Worm (Caenorhabditis elegans) whole organism, L3 larva: ENCODE results near the gene sru-8.

ENCODE experiments used
- ZK546.5 ChIP-seq: sonication (generic microtip); optimal IDR thresholded peaks from 2 replicates; lab custom pipeline; 2017; ENCODE audit warnings: missing biosample characterization, missing genetic modification characterization
- elt-3 ChIP-seq, 3 experiments: fragments of 150-350 bp in 1 of 3; sonication (generic microtip) in 2 of 3; optimal IDR thresholded peaks; 2 replicates in 2 of 3; 4 replicates in 1 of 3; lab custom pipeline; 2014 to 2017; ENCODE audit warnings: missing biosample characterization in 3 of 3, missing genetic modification characterization in 3 of 3
- lin-15B ChIP-seq: fragments of 150-350 bp; optimal IDR thresholded peaks from 2 replicates; lab custom pipeline; 2014; ENCODE audit warnings: missing biosample characterization, missing genetic modification characterization
- nfya-1 ChIP-seq: sonication (generic microtip); optimal IDR thresholded peaks from 2 replicates; lab custom pipeline; 2017; ENCODE audit warnings: missing genetic modification characterization, mild to moderate bottlenecking, missing compliant biosample characterization, antibody characterized with exemption, moderate library complexity; ENCODE audit not compliant: insufficient read depth
- nhr-11 ChIP-seq: fragments of 150-350 bp; optimal IDR thresholded peaks from 2 replicates; lab custom pipeline; 2014; ENCODE audit warnings: missing biosample characterization, missing genetic modification characterization
- nhr-28 ChIP-seq: fragments of 150-350 bp; optimal IDR thresholded peaks from 2 replicates; lab custom pipeline; 2014; ENCODE audit warnings: missing biosample characterization, missing genetic modification characterization

DNA sequence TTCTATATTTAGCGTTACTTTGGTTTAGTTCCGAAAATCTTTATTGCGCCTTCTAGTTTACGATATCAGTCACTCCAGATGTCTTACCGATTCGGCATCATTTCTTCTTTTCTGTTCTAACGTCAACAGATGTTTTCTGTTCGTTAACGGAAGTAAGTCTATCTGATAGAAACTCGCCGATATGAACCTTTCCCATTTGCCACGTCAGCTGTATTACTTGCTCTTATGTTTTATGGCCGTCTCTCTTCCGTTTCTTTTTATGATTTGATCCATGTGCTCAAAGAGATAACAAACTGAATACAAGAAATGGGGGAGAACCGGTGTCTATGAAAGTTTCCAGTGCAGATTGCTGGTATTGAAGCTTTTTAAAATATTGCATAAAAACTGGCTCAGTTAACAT, 35.7 kb downstream of the sru-8 start, which contains the start of gene srab-26:
- TF ChIP-seq nfya-1 (tag; lab: Kevin White, UChicago) (no peak), nhr-28 (no peak), nhr-11 (tag; lab: Kevin White, UChicago) (no peak), elt-3 (tag; optimal IDR thresholded peaks at IDR 0.05; lab: Kevin White, UChicago) (no peak), lin-15B (no peak), ZK546.5 (tag; lab: Kevin White, UChicago) (no peak)
